Worm (Caenorhabditis elegans): Measurements from ENCODE around the gene C01G10.15.

C01G10.15 gene

ce11 chrV:15085335-15085800 is 1.7 kb downstream of the C01G10.15 start, which contains the start of the genes ahsa-1 and C01G10.7:
ahsa-1 (minus strand) TSS chrV:15085385.
C01G10.7 (plus strand) TSS chrV:15085747.
- peak; percentile 79 for TF ChIP-seq madf-6 (GFP tag; IDR thresholded peaks at IDR 0.05)
- TF ChIP-seq lir-1 (GFP tag; conservative IDR thresholded peaks at IDR 0.05) = peak; percentile 82
- TF ChIP-seq K12H6.12 (tag; optimal IDR thresholded peaks at IDR 0.05) = peak; percentile 70
- no peak for TF ChIP-seq C06A6.2 (GFP tag; conservative IDR thresholded peaks at IDR 0.05)
- peak; percentile 96 for TF ChIP-seq unc-130 (GFP tag; optimal IDR thresholded peaks at IDR 0.05)
- TF ChIP-seq mel-28 (tag; optimal IDR thresholded peaks at IDR 0.05; ENCODE audit: borderline replicate concordance) = peak; percentile 57
- TF ChIP-seq lin-26 (GFP tag; IDR thresholded peaks at IDR 0.05) = 0 out of 2 replicates have a peak, but pooled peaks have one; percentile 8
- peak; percentile 84 for TF ChIP-seq rcor-1 (GFP tag; IDR thresholded peaks at IDR 0.05)
- TF ChIP-seq madf-10 (tag; optimal IDR thresholded peaks at IDR 0.05) = peak; percentile 87
- TF ChIP-seq pbrm-1 (GFP tag; IDR thresholded peaks at IDR 0.05) = peak; percentile 87; the same call in 1 of the 2 replicates
- peak; percentile 77 for TF ChIP-seq Y79H2A.3 (GFP tag; conservative IDR thresholded peaks at IDR 0.05)
- TF ChIP-seq him-1 (tag; optimal IDR thresholded peaks at IDR 0.05) = peak; percentile 26
- peak; percentile 63 for TF ChIP-seq atf-7 (tag; optimal IDR thresholded peaks at IDR 0.05)
- no peak for TF ChIP-seq mxl-1 (tag; optimal IDR thresholded peaks at IDR 0.05)
- no peak for TF ChIP-seq lin-35 (GFP tag; optimal IDR thresholded peaks at IDR 0.05)
- TF ChIP-seq bed-2 (GFP tag; IDR thresholded peaks at IDR 0.05) = peak; percentile 94
- no peak for TF ChIP-seq pha-4 (tag; optimal IDR thresholded peaks at IDR 0.05)
- peak; percentile 88 for TF ChIP-seq ekl-4 (GFP tag; IDR thresholded peaks at IDR 0.05)
- TF ChIP-seq akir-1 (GFP tag; optimal IDR thresholded peaks at IDR 0.05) = peak; percentile 31
- TF ChIP-seq hlh-26 (GFP tag; conservative IDR thresholded peaks at IDR 0.05) = no peak
- no peak for TF ChIP-seq F55B11.4 (tag; optimal IDR thresholded peaks at IDR 0.05; ENCODE audit: borderline replicate concordance, insufficient read depth)
- TF ChIP-seq T07F8.4 (tag; optimal IDR thresholded peaks at IDR 0.05) = peak; percentile 24
- peak; percentile 23 for TF ChIP-seq hrde-1 (tag; optimal IDR thresholded peaks at IDR 0.05; ENCODE audit: borderline replicate concordance)
- peak; percentile 90 for TF ChIP-seq ceh-91 (GFP tag; IDR thresholded peaks at IDR 0.05)
- peak; percentile 72; the same call in 1 of the 2 replicates for TF ChIP-seq cebp-1 (GFP tag; IDR thresholded peaks at IDR 0.05)
- no peak for TF ChIP-seq cebp-1 (tag; optimal IDR thresholded peaks at IDR 0.05)
- TF ChIP-seq lsl-1 (GFP tag; optimal IDR thresholded peaks at IDR 0.05) = peak; percentile 68
- peak; percentile 86 for TF ChIP-seq athp-1 (tag; optimal IDR thresholded peaks at IDR 0.05)
- peak; percentile 51; the same call in 1 of the 2 replicates for TF ChIP-seq hmg-1.2 (GFP tag; IDR thresholded peaks at IDR 0.05)
- TF ChIP-seq snpc-3.4 (tag; optimal IDR thresholded peaks at IDR 0.05) = peak; percentile 51
- TF ChIP-seq B0035.1 (tag; optimal IDR thresholded peaks at IDR 0.05) = peak; percentile 41
- TF ChIP-seq F22D6.2 (tag; optimal IDR thresholded peaks at IDR 0.05) = peak; percentile 52
- peak; percentile 93 for TF ChIP-seq ztf-28 (GFP tag; IDR thresholded peaks at IDR 0.05)
- peak; percentile 55; the same call in 1 of the 2 replicates for TF ChIP-seq egrh-3 (GFP tag; IDR thresholded peaks at IDR 0.05)
- TF ChIP-seq attf-3 (GFP tag; conservative IDR thresholded peaks at IDR 0.05) = peak; percentile 69
- TF ChIP-seq K11D2.4 (GFP tag; IDR thresholded peaks at IDR 0.05) = 0 out of 2 replicates have a peak, but pooled peaks have one; percentile 55
- no peak for TF ChIP-seq chd-7 (tag; optimal IDR thresholded peaks at IDR 0.05)
- peak; percentile 71; the same call in 1 of the 2 replicates for TF ChIP-seq ztf-25 (GFP tag; IDR thresholded peaks at IDR 0.05)
- TF ChIP-seq efl-1 (GFP tag; optimal IDR thresholded peaks at IDR 0.05) = peak; percentile 57
- no peak for TF ChIP-seq mes-4 (tag; optimal IDR thresholded peaks at IDR 0.05)
- TF ChIP-seq snpc-4 (GFP tag; optimal IDR thresholded peaks at IDR 0.05) = no peak
- peak in 3 of 4 experiments; percentile 69 to 85 (median 74) for TF ChIP-seq snpc-4 (tag; optimal IDR thresholded peaks at IDR 0.05)
- peak; percentile 90 for TF ChIP-seq aptf-2 (GFP tag; conservative IDR thresholded peaks at IDR 0.05)
- no peak for TF ChIP-seq egl-18 (GFP tag; IDR thresholded peaks at IDR 0.05)
- no peak for TF ChIP-seq fkh-3 (tag; optimal IDR thresholded peaks at IDR 0.05)
- TF ChIP-seq ztf-22 (GFP tag; optimal IDR thresholded peaks at IDR 0.05) = peak; percentile 49
- TF ChIP-seq ets-4 (GFP tag; optimal IDR thresholded peaks at IDR 0.05) = no peak
- peak; percentile 84 for TF ChIP-seq F23B12.7 (tag; optimal IDR thresholded peaks at IDR 0.05; ENCODE audit: insufficient read depth)

Data from whole organism, young adult.